Fruit fly (Drosophila melanogaster) whole organism, embryonic: ENCODE measurements around the gene Cht2.
A peak's percentile ranks its signal among the peaks of the same experiment; 100 is the strongest.

Experiments used
- Bgb ChIP-seq: fragments of 200-800 bp; sonication (Bioruptor generic); IDR thresholded peaks from 2 replicates; pipeline ENCODE4 v1.3.6; 2022; ENCODE audit warnings: missing biosample characterization, missing genetic modification characterization; ENCODE audit not compliant: partially characterized antibody
- CG12769 ChIP-seq: fragments of 200-800 bp; sonication (Bioruptor generic); optimal IDR thresholded peaks from 2 replicates; lab custom pipeline; 2019; ENCODE audit warnings: missing biosample characterization, mild to moderate bottlenecking, missing genetic modification characterization, moderate library complexity
- CG13624 ChIP-seq: fragments of 200-800 bp; sonication (Bioruptor generic); optimal IDR thresholded peaks from 2 replicates; lab custom pipeline; 2016; ENCODE audit warnings: missing biosample characterization, missing genetic modification characterization
- CG14050 ChIP-seq: fragments of 200-800 bp; sonication (Bioruptor generic); IDR thresholded peaks from 3 replicates; pipeline ENCODE4 v1.3.6; 2022; ENCODE audit warnings: missing biosample characterization, missing genetic modification characterization
- CG14860 ChIP-seq: fragments of 200-800 bp; sonication (Bioruptor generic); IDR thresholded peaks from 3 replicates; pipeline ENCODE4 v1.3.6; 2022; ENCODE audit warnings: missing biosample characterization, missing genetic modification characterization; ENCODE audit not compliant: partially characterized antibody
- CG15514 ChIP-seq: fragments of 200-800 bp; sonication (Bioruptor generic); optimal IDR thresholded peaks from 3 replicates; lab custom pipeline; 2017; ENCODE audit warnings: missing biosample characterization, missing genetic modification characterization, mild to moderate bottlenecking, moderate library complexity, missing genetic modification reagents
- CG17186 ChIP-seq: fragments of 200-800 bp; sonication (Bioruptor generic); optimal IDR thresholded peaks from 3 replicates; lab custom pipeline; 2017; ENCODE audit warnings: missing biosample characterization, missing genetic modification reagents, missing genetic modification characterization
- CG1792 ChIP-seq: fragments of 200-800 bp; sonication (Bioruptor generic); optimal IDR thresholded peaks from 2 replicates; lab custom pipeline; 2016; ENCODE audit warnings: missing biosample characterization, missing genetic modification characterization
- CG18619 ChIP-seq: fragments of 200-800 bp; sonication (Bioruptor generic); optimal IDR thresholded peaks from 3 replicates; lab custom pipeline; 2017; ENCODE audit warnings: missing biosample characterization, mild to moderate bottlenecking, missing genetic modification characterization
- CG2116 ChIP-seq: fragments of 200-800 bp; sonication (Bioruptor generic); optimal IDR thresholded peaks from 3 replicates; lab custom pipeline; 2018; ENCODE audit warnings: missing biosample characterization, mild to moderate bottlenecking, missing genetic modification characterization
- CG2199 ChIP-seq: fragments of 200-800 bp; sonication (Bioruptor generic); IDR thresholded peaks from 3 replicates; pipeline ENCODE4 v1.3.6; 2022; ENCODE audit warnings: missing biosample characterization, missing genetic modification characterization
- CG2678 ChIP-seq: fragments of 200-800 bp; sonication (Bioruptor generic); optimal IDR thresholded peaks from 3 replicates; lab custom pipeline; 2019; ENCODE audit warnings: missing biosample characterization, mild to moderate bottlenecking, missing genetic modification characterization, moderate library complexity
- CG2712 ChIP-seq: fragments of 200-800 bp; optimal IDR thresholded peaks from 3 replicates; lab custom pipeline; 2019; ENCODE audit warnings: missing biosample characterization, mild to moderate bottlenecking, missing genetic modification characterization, moderate library complexity
- CG31365 ChIP-seq: fragments of 200-800 bp; sonication (Bioruptor generic); optimal IDR thresholded peaks from 2 replicates; lab custom pipeline; 2018; ENCODE audit warnings: missing biosample characterization, mild to moderate bottlenecking, missing genetic modification characterization
- CG31441 ChIP-seq: fragments of 200-800 bp; sonication (Bioruptor generic); IDR thresholded peaks from 2 replicates; pipeline ENCODE4 v1.3.6; 2022; ENCODE audit warnings: missing biosample characterization, missing genetic modification characterization
- CG3281 ChIP-seq: fragments of 200-800 bp; sonication (Bioruptor generic); optimal IDR thresholded peaks from 3 replicates; lab custom pipeline; 2017; ENCODE audit warnings: missing biosample characterization, mild to moderate bottlenecking, missing genetic modification characterization
- CG34422 ChIP-seq: fragments of 200-800 bp; sonication (Bioruptor generic); IDR thresholded peaks from 3 replicates; pipeline ENCODE4 v1.3.6; 2022; ENCODE audit warnings: missing biosample characterization, missing genetic modification characterization
- CG3838 ChIP-seq: fragments of 200-800 bp; sonication (Bioruptor generic); optimal IDR thresholded peaks from 3 replicates; lab custom pipeline; 2016; ENCODE audit warnings: missing biosample characterization, missing genetic modification characterization
- CG4424 ChIP-seq: fragments of 200-800 bp; sonication (Bioruptor generic); optimal IDR thresholded peaks from 3 replicates; lab custom pipeline; 2016; ENCODE audit warnings: missing biosample characterization, missing genetic modification characterization
- CG4707 ChIP-seq: fragments of 200-800 bp; sonication (Bioruptor generic); optimal IDR thresholded peaks from 2 replicates; lab custom pipeline; 2018; ENCODE audit warnings: missing biosample characterization, mild to moderate bottlenecking, missing genetic modification characterization, moderate library complexity
- CG7357 ChIP-seq: fragments of 200-800 bp; sonication (Bioruptor generic); IDR thresholded peaks from 3 replicates; pipeline ENCODE4 v1.3.6; 2022; ENCODE audit warnings: missing biosample characterization, missing genetic modification characterization
- CG8924 ChIP-seq: fragments of 200-800 bp; optimal IDR thresholded peaks from 3 replicates; lab custom pipeline; 2019; ENCODE audit warnings: missing biosample characterization, mild to moderate bottlenecking, missing genetic modification characterization, moderate library complexity
- Drgx ChIP-seq: fragments of 200-800 bp; sonication (Bioruptor generic); IDR thresholded peaks from 2 replicates; pipeline ENCODE4 v1.3.6; 2022; ENCODE audit warnings: missing biosample characterization, missing genetic modification characterization
- Ets97D ChIP-seq: fragments of 200-800 bp; sonication (Bioruptor generic); optimal IDR thresholded peaks from 3 replicates; lab custom pipeline; 2016; ENCODE audit warnings: missing biosample characterization, missing genetic modification characterization
- HHEX ChIP-seq: fragments of 200-800 bp; sonication (Bioruptor generic); optimal IDR thresholded peaks from 3 replicates; lab custom pipeline; 2017; ENCODE audit warnings: missing biosample characterization, mild to moderate bottlenecking, missing genetic modification characterization, missing genetic modification reagents
- Hmr ChIP-seq: fragments of 200-800 bp; sonication (Bioruptor generic); optimal IDR thresholded peaks from 3 replicates; lab custom pipeline; 2017; ENCODE audit warnings: mild to moderate bottlenecking, missing biosample characterization, missing genetic modification reagents, missing genetic modification characterization
- MBD-R2 ChIP-seq: fragments of 200-800 bp; sonication (Bioruptor generic); IDR thresholded peaks from 2 replicates; pipeline ENCODE4 v1.3.6; 2022; ENCODE audit warnings: missing biosample characterization, missing genetic modification characterization
- Mad ChIP-seq: fragments of 200-800 bp; sonication (Bioruptor generic); optimal IDR thresholded peaks from 2 replicates; lab custom pipeline; 2016; ENCODE audit warnings: missing biosample characterization, missing genetic modification characterization
- Max ChIP-seq: fragments of 200-800 bp; sonication (Bioruptor generic); optimal IDR thresholded peaks from 2 replicates; lab custom pipeline; 2016; ENCODE audit warnings: missing biosample characterization, mild to moderate bottlenecking, missing genetic modification characterization
- NC2β ChIP-seq: fragments of 200-800 bp; sonication (Bioruptor generic); optimal IDR thresholded peaks from 2 replicates; lab custom pipeline; 2016; ENCODE audit warnings: missing biosample characterization, missing genetic modification characterization
- NFAT ChIP-seq: fragments of 200-800 bp; sonication (Bioruptor generic); IDR thresholded peaks from 2 replicates; pipeline ENCODE4 v1.3.6; 2022; ENCODE audit warnings: missing biosample characterization, missing genetic modification characterization
- NfI ChIP-seq: fragments of 200-800 bp; sonication (Bioruptor generic); optimal IDR thresholded peaks from 3 replicates; lab custom pipeline; 2018; ENCODE audit warnings: missing biosample characterization, mild to moderate bottlenecking, missing genetic modification characterization, moderate library complexity
- Xbp1 ChIP-seq: fragments of 200-800 bp; sonication (Bioruptor generic); optimal IDR thresholded peaks from 3 replicates; lab custom pipeline; 2016; ENCODE audit warnings: missing biosample characterization, mild to moderate bottlenecking, missing genetic modification characterization
- ato ChIP-seq: fragments of 200-800 bp; sonication (Bioruptor generic); IDR thresholded peaks from 2 replicates; pipeline ENCODE4 v1.3.6; 2022; ENCODE audit warnings: missing biosample characterization, missing genetic modification characterization; ENCODE audit not compliant: partially characterized antibody
- bbx ChIP-seq: fragments of 200-800 bp; sonication (Bioruptor generic); IDR thresholded peaks from 2 replicates; pipeline ENCODE4 v1.3.6; 2022; ENCODE audit warnings: missing biosample characterization, missing genetic modification characterization; ENCODE audit not compliant: partially characterized antibody
- chinmo ChIP-seq: fragments of 200-800 bp; sonication (Bioruptor generic); IDR thresholded peaks from 4 replicates; pipeline ENCODE4 v1.3.6; 2022; ENCODE audit warnings: missing biosample characterization, missing genetic modification characterization; ENCODE audit not compliant: partially characterized antibody
- dimm ChIP-seq: fragments of 200-800 bp; sonication (Bioruptor generic); IDR thresholded peaks from 2 replicates; pipeline ENCODE4 v1.3.6; 2022; ENCODE audit warnings: missing biosample characterization, missing genetic modification characterization
- ftz-f1 ChIP-seq: fragments of 200-800 bp; sonication (Bioruptor generic); optimal IDR thresholded peaks from 2 replicates; lab custom pipeline; 2016; ENCODE audit warnings: missing biosample characterization, missing genetic modification characterization
- gem ChIP-seq: fragments of 200-800 bp; sonication (Bioruptor generic); optimal IDR thresholded peaks from 2 replicates; lab custom pipeline; 2019; ENCODE audit warnings: missing biosample characterization, mild to moderate bottlenecking, missing genetic modification characterization, moderate library complexity
- gsb-n ChIP-seq: fragments of 200-800 bp; sonication (Bioruptor generic); optimal IDR thresholded peaks from 3 replicates; lab custom pipeline; 2018; ENCODE audit warnings: missing biosample characterization, mild to moderate bottlenecking, missing genetic modification characterization
- maf-S ChIP-seq: fragments of 200-800 bp; sonication (Bioruptor generic); optimal IDR thresholded peaks from 2 replicates; lab custom pipeline; 2016; ENCODE audit warnings: missing biosample characterization, missing genetic modification characterization
- onecut ChIP-seq: fragments of 200-800 bp; sonication (Bioruptor generic); IDR thresholded peaks from 2 replicates; pipeline ENCODE4 v1.3.6; 2022; ENCODE audit warnings: missing biosample characterization, missing genetic modification characterization
- p53 ChIP-seq: fragments of 200-800 bp; sonication (Bioruptor generic); optimal IDR thresholded peaks from 2 replicates; lab custom pipeline; 2016; ENCODE audit warnings: missing biosample characterization, missing genetic modification characterization
- rib ChIP-seq: fragments of 200-800 bp; sonication (Bioruptor generic); IDR thresholded peaks from 2 replicates; pipeline ENCODE4 v1.3.6; 2022; ENCODE audit warnings: missing biosample characterization, missing genetic modification characterization
- scrt ChIP-seq: fragments of 200-800 bp; sonication (Bioruptor generic); optimal IDR thresholded peaks from 2 replicates; lab custom pipeline; 2018; ENCODE audit warnings: missing biosample characterization, mild to moderate bottlenecking, missing genetic modification characterization, moderate library complexity
- stwl ChIP-seq: fragments of 200-800 bp; sonication (Bioruptor generic); optimal IDR thresholded peaks from 3 replicates; lab custom pipeline; 2018; ENCODE audit warnings: missing biosample characterization, mild to moderate bottlenecking, missing genetic modification characterization, moderate library complexity
- twi ChIP-seq: fragments of 200-800 bp; optimal IDR thresholded peaks from 2 replicates; lab custom pipeline; 2019; ENCODE audit warnings: missing biosample characterization, mild to moderate bottlenecking, missing genetic modification characterization, moderate library complexity
- zen ChIP-seq: fragments of 200-800 bp; sonication (Bioruptor generic); optimal IDR thresholded peaks from 3 replicates; lab custom pipeline; 2018; ENCODE audit warnings: missing biosample characterization, mild to moderate bottlenecking, missing genetic modification characterization, moderate library complexity
- zf30C ChIP-seq: fragments of 200-800 bp; sonication (Bioruptor generic); optimal IDR thresholded peaks from 3 replicates; lab custom pipeline; 2018; ENCODE audit warnings: missing biosample characterization, mild to moderate bottlenecking, missing genetic modification characterization
- zfh1 ChIP-seq: fragments of 200-800 bp; sonication (Bioruptor generic); IDR thresholded peaks from 3 replicates; pipeline ENCODE4 v1.3.6; 2022; ENCODE audit warnings: missing biosample characterization, missing genetic modification characterization

Cht2 gene

DNA sequence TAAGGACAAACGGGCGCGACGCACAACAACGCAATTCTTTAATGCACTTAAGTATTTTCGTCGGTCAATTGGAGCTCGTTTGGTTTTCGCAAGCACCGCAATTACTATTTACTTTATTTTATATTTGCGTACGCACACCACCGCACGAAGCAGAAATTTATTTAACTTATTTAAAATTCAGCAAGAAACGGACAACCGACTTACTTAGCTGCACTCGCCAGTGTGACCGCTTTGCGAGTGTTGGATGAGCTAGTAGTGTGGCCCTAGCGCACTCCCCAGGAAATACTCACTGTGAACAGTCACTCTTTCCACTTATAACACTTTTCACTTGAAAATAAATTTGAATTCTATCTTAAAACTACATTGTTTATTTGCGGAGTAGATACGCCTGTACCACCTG lies 24.9 kb downstream of the Cht2 start, which contains the start of gene drpr (continued):
- TF ChIP-seq CG8924 (tag; lab: Kevin White, UChicago) (peak; percentile 78), Hmr (GFP tag; lab: Kevin White, UChicago) (peak; percentile 41), NC2β (GFP tag; lab: Kevin White, UChicago) (no peak), CG3281 (GFP tag; lab: Kevin White, UChicago) (peak; percentile 16), bbx (peak; percentile 66), CG3838 (GFP tag; lab: Kevin White, UChicago) (peak; percentile 12), zfh1 (0 out of 3 replicates have a peak, but pooled peaks have one; percentile 10), CG4424 (GFP tag; lab: Kevin White, UChicago) (no peak), ftz-f1 (GFP tag; lab: Kevin White, UChicago) (peak; percentile 1), rib (0 out of 2 replicates have a peak, but pooled peaks have one; percentile 33), stwl (tag; lab: Kevin White, UChicago) (peak; percentile 70), NFAT (GFP tag; lab: Robert Waterston, UW) (peak; percentile 40; the same call in 1 of the 2 replicates), maf-S (GFP tag; lab: Kevin White, UChicago) (peak; percentile 18), CG12769 (peak; percentile 11), Max (GFP tag; lab: Kevin White, UChicago) (no peak), zen (tag; lab: Kevin White, UChicago) (peak; percentile 41), CG34422 (GFP tag; lab: Robert Waterston, UW) (peak; percentile 71), CG31441 (peak; percentile 79), Mad (GFP tag; lab: Kevin White, UChicago) (peak; percentile 3), gem (peak; percentile 11), CG4707 (GFP tag; lab: Kevin White, UChicago) (peak; percentile 54), chinmo (GFP tag; lab: Robert Waterston, UW) (peak; percentile 84; the same call in 2 of the 4 replicates), CG2116 (peak; percentile 46), CG31365 (tag; lab: Kevin White, UChicago) (no peak), CG13624 (no peak), CG2199 (GFP tag; lab: Robert Waterston, UW) (0 out of 3 replicates have a peak, but pooled peaks have one; percentile 24), p53 (GFP tag; lab: Kevin White, UChicago) (no peak), CG2712 (tag; lab: Kevin White, UChicago) (peak; percentile 46), CG17186 (GFP tag; lab: Kevin White, UChicago) (peak; percentile 11), CG2678 (tag; lab: Kevin White, UChicago) (peak; percentile 8), Ets97D (GFP tag; lab: Kevin White, UChicago) (peak; percentile 68), MBD-R2 (GFP tag; lab: Robert Waterston, UW) (peak; percentile 86), onecut (GFP tag; lab: Robert Waterston, UW) (no peak), CG14860 (no peak), HHEX (GFP tag; lab: Kevin White, UChicago) (peak; percentile 41), CG14050 (GFP tag; lab: Robert Waterston, UW) (no peak), twi (tag; lab: Kevin White, UChicago) (no peak), Drgx (GFP tag; lab: Robert Waterston, UW) (peak; percentile 15; the same call in 1 of the 2 replicates), ato (GFP tag; lab: Robert Waterston, UW) (no peak; the same call in 1 of the 2 replicates), gsb-n (tag; lab: Kevin White, UChicago) (no peak), CG15514 (GFP tag; lab: Kevin White, UChicago) (peak; percentile 82), Bgb (peak; percentile 36; the same call in 1 of the 2 replicates), dimm (GFP tag; lab: Robert Waterston, UW) (no peak), CG18619 (GFP tag; lab: Kevin White, UChicago) (no peak), NfI (peak; percentile 39), CG1792 (no peak), zf30C (GFP tag; lab: Kevin White, UChicago) (peak; percentile 23), CG7357 (no peak), Xbp1 (no peak), scrt (GFP tag; lab: Kevin White, UChicago) (peak; percentile 31)
